Worm (Caenorhabditis elegans) whole organism, young adult: ENCODE results near the gene M116.5.
A peak's percentile ranks its signal among the peaks of the same experiment; 100 is the strongest.

ENCODE experiments used
- C17E4.6 ChIP-seq: fragments of 200-800 bp; sonication (Bioruptor generic); IDR thresholded peaks from 2 replicates; pipeline ENCODE4 v1.3.6; 2022; ENCODE audit warnings: missing genetic modification reagents, missing genetic modification characterization, missing compliant biosample characterization
- F33H1.4 ChIP-seq: fragments of 200-800 bp; sonication (Bioruptor generic); IDR thresholded peaks from 2 replicates; pipeline ENCODE4 v1.3.6; 2022; ENCODE audit warnings: missing genetic modification reagents, missing genetic modification characterization, missing compliant biosample characterization
- F37B4.10 ChIP-seq: fragments of 200-800 bp; sonication (Bioruptor generic); IDR thresholded peaks from 2 replicates; pipeline ENCODE4 v1.3.6; 2022; ENCODE audit warnings: missing genetic modification characterization, missing compliant biosample characterization
- F39B2.1 ChIP-seq: fragments of 200-800 bp; sonication (Bioruptor generic); IDR thresholded peaks from 2 replicates; pipeline ENCODE4 v1.3.6; 2022; ENCODE audit warnings: missing genetic modification reagents, missing genetic modification characterization, missing compliant biosample characterization
- F49E8.2 ChIP-seq: sonication (generic microtip); optimal IDR thresholded peaks from 3 replicates; lab custom pipeline; 2017; ENCODE audit warnings: missing genetic modification characterization, mild to moderate bottlenecking, missing compliant biosample characterization, antibody characterized with exemption, moderate library complexity; ENCODE audit not compliant: insufficient read depth
- F55B11.4 ChIP-seq: sonication (generic microtip); optimal IDR thresholded peaks from 2 replicates; lab custom pipeline; 2016; ENCODE audit warnings: missing compliant biosample characterization, missing genetic modification characterization, borderline replicate concordance; ENCODE audit not compliant: insufficient read depth
- F57A8.1 ChIP-seq: fragments of 200-800 bp; sonication (Bioruptor generic); optimal IDR thresholded peaks from 2 replicates; lab custom pipeline; 2018; ENCODE audit warnings: mild to moderate bottlenecking, missing genetic modification characterization, moderate library complexity, missing compliant biosample characterization
- F57C9.4 ChIP-seq: sonication (generic microtip); optimal IDR thresholded peaks from 2 replicates; lab custom pipeline; 2017; ENCODE audit warnings: mild to moderate bottlenecking, missing genetic modification characterization, missing compliant biosample characterization
- T07F8.4 ChIP-seq: sonication (generic microtip); optimal IDR thresholded peaks from 2 replicates; lab custom pipeline; 2016; ENCODE audit warnings: mild to moderate bottlenecking, missing genetic modification characterization, moderate library complexity, missing compliant biosample characterization
- T26A5.8 ChIP-seq: sonication (generic microtip); optimal IDR thresholded peaks from 2 replicates; lab custom pipeline; 2016; ENCODE audit warnings: missing genetic modification characterization, missing compliant biosample characterization
- Y53F4B.3 ChIP-seq: fragments of 200-800 bp; sonication (Bioruptor generic); IDR thresholded peaks from 2 replicates; pipeline ENCODE4 v1.3.6; 2022; ENCODE audit warnings: missing genetic modification reagents, missing genetic modification characterization, missing compliant biosample characterization
- Y56A3A.18 ChIP-seq: fragments of 200-800 bp; sonication (Bioruptor generic); IDR thresholded peaks from 2 replicates; pipeline ENCODE4 v1.3.6; 2022; ENCODE audit warnings: missing genetic modification reagents, missing genetic modification characterization, missing compliant biosample characterization
- Y79H2A.3 ChIP-seq: fragments of 200-800 bp; sonication (Bioruptor generic); conservative IDR thresholded peaks from 2 replicates; pipeline ENCODE4 v1.3.6; 2022; ENCODE audit warnings: missing genetic modification reagents, missing genetic modification characterization, missing compliant biosample characterization
- Y95B8A.8 ChIP-seq: fragments of 200-800 bp; sonication (Bioruptor generic); IDR thresholded peaks from 2 replicates; pipeline ENCODE4 v1.3.6; 2022; ENCODE audit warnings: missing genetic modification reagents, missing genetic modification characterization, missing compliant biosample characterization
- athp-1 ChIP-seq: sonication (generic microtip); optimal IDR thresholded peaks from 2 replicates; lab custom pipeline; 2017; ENCODE audit warnings: mild to moderate bottlenecking, missing genetic modification characterization, missing compliant biosample characterization
- attf-5 ChIP-seq: fragments of 200-800 bp; sonication (Bioruptor generic); optimal IDR thresholded peaks from 2 replicates; lab custom pipeline; 2018; ENCODE audit warnings: mild to moderate bottlenecking, missing genetic modification characterization, missing compliant biosample characterization
- bed-2 ChIP-seq: fragments of 200-800 bp; sonication (Bioruptor generic); IDR thresholded peaks from 2 replicates; pipeline ENCODE4 v1.3.6; 2022; ENCODE audit warnings: missing genetic modification reagents, missing genetic modification characterization, missing compliant biosample characterization
- cebp-1 ChIP-seq, 2 experiments: fragments of 200-800 bp in 1 of 2; sonication (Bioruptor generic) in 1 of 2; sonication (generic microtip) in 1 of 2; IDR thresholded peaks in 1 of 2; optimal IDR thresholded peaks in 1 of 2; 2 replicates each; pipeline versions ENCODE4 v1.3.6 to Lab custom; 2017 to 2022; ENCODE audit warnings: missing compliant biosample characterization in 2 of 2, missing genetic modification characterization in 2 of 2, mild to moderate bottlenecking in 1 of 2, missing genetic modification reagents in 1 of 2, moderate library complexity in 1 of 2
- ceh-100 ChIP-seq: fragments of 200-800 bp; sonication (Bioruptor generic); IDR thresholded peaks from 2 replicates; pipeline ENCODE4 v1.3.6; 2022; ENCODE audit warnings: missing genetic modification reagents, missing genetic modification characterization, missing compliant biosample characterization
- ceh-27 ChIP-seq: fragments of 200-800 bp; sonication (Bioruptor generic); optimal IDR thresholded peaks from 2 replicates; lab custom pipeline; 2018; ENCODE audit warnings: mild to moderate bottlenecking, missing genetic modification characterization, moderate library complexity, missing compliant biosample characterization
- ceh-58 ChIP-seq: fragments of 200-800 bp; sonication (Bioruptor generic); IDR thresholded peaks from 2 replicates; pipeline ENCODE4 v1.3.6; 2022; ENCODE audit warnings: missing genetic modification characterization, missing compliant biosample characterization
- ceh-79 ChIP-seq: sonication (generic microtip); optimal IDR thresholded peaks from 2 replicates; lab custom pipeline; 2017; ENCODE audit warnings: mild to moderate bottlenecking, missing genetic modification characterization, missing compliant biosample characterization
- ceh-91 ChIP-seq: fragments of 200-800 bp; sonication (Bioruptor generic); IDR thresholded peaks from 2 replicates; pipeline ENCODE4 v1.3.6; 2022; ENCODE audit warnings: missing genetic modification reagents, missing genetic modification characterization, missing compliant biosample characterization
- die-1 ChIP-seq: sonication (generic microtip); optimal IDR thresholded peaks from 2 replicates; lab custom pipeline; 2016; ENCODE audit warnings: missing genotype, mild to moderate bottlenecking, missing genetic modification characterization, missing compliant biosample characterization
- dox-1 ChIP-seq: fragments of 200-800 bp; sonication (Bioruptor generic); IDR thresholded peaks from 2 replicates; pipeline ENCODE4 v1.3.6; 2022; ENCODE audit warnings: missing genetic modification reagents, missing genetic modification characterization, missing compliant biosample characterization
- dpl-1 ChIP-seq: fragments of 150-350 bp; optimal IDR thresholded peaks from 2 replicates; lab custom pipeline; 2014; ENCODE audit warnings: missing biosample characterization, missing genetic modification reagents, missing genetic modification characterization
- ekl-4 ChIP-seq: fragments of 200-800 bp; sonication (Bioruptor generic); IDR thresholded peaks from 2 replicates; pipeline ENCODE4 v1.3.6; 2022; ENCODE audit warnings: missing genetic modification reagents, missing genetic modification characterization, missing compliant biosample characterization
- ets-4 ChIP-seq: fragments of 200-800 bp; sonication (Bioruptor generic); optimal IDR thresholded peaks from 2 replicates; lab custom pipeline; 2018; ENCODE audit warnings: mild to moderate bottlenecking, missing genetic modification characterization, missing compliant biosample characterization
- hlh-12 ChIP-seq: sonication (generic microtip); optimal IDR thresholded peaks from 2 replicates; lab custom pipeline; 2016; ENCODE audit warnings: missing genetic modification characterization, missing compliant biosample characterization
- hlh-26 ChIP-seq: fragments of 200-800 bp; sonication (Bioruptor generic); conservative IDR thresholded peaks from 2 replicates; pipeline ENCODE4 v1.3.6; 2022; ENCODE audit warnings: missing genetic modification reagents, missing genetic modification characterization, missing compliant biosample characterization
- hmg-1.2 ChIP-seq: fragments of 200-800 bp; sonication (Bioruptor generic); IDR thresholded peaks from 2 replicates; pipeline ENCODE4 v1.3.6; 2022; ENCODE audit warnings: missing genetic modification reagents, missing genetic modification characterization, missing compliant biosample characterization
- let-526 ChIP-seq: fragments of 200-800 bp; sonication (Bioruptor generic); IDR thresholded peaks from 2 replicates; pipeline ENCODE4 v1.3.6; 2022; ENCODE audit warnings: missing genetic modification reagents, missing genetic modification characterization, missing compliant biosample characterization
- lin-26 ChIP-seq: fragments of 200-800 bp; sonication (Bioruptor generic); IDR thresholded peaks from 2 replicates; pipeline ENCODE4 v1.3.6; 2022; ENCODE audit warnings: missing genetic modification reagents, missing genetic modification characterization, missing compliant biosample characterization
- lin-35 ChIP-seq, 3 experiments: fragments of 150-350 bp in 2 of 3; sonication (generic microtip) in 1 of 3; optimal IDR thresholded peaks; 2 replicates each; lab custom pipeline; 2014 to 2018; ENCODE audit warnings: missing biosample characterization in 3 of 3, missing genetic modification characterization in 3 of 3, missing genetic modification reagents in 3 of 3
- lsy-27 ChIP-seq: sonication (generic microtip); optimal IDR thresholded peaks from 2 replicates; lab custom pipeline; 2017; ENCODE audit warnings: missing genetic modification characterization, mild to moderate bottlenecking, missing compliant biosample characterization, antibody characterized with exemption, missing genotype, borderline replicate concordance; ENCODE audit not compliant: insufficient read depth
- mes-4 ChIP-seq: sonication (generic microtip); optimal IDR thresholded peaks from 2 replicates; lab custom pipeline; 2016; ENCODE audit warnings: missing genotype, missing genetic modification characterization, missing compliant biosample characterization
- nfya-2 ChIP-seq: fragments of 200-800 bp; sonication (Bioruptor generic); IDR thresholded peaks from 2 replicates; pipeline ENCODE4 v1.3.6; 2022; ENCODE audit warnings: missing genetic modification reagents, missing genetic modification characterization, missing compliant biosample characterization
- nhr-80 ChIP-seq: sonication (generic microtip); optimal IDR thresholded peaks from 2 replicates; lab custom pipeline; 2016; ENCODE audit warnings: missing genetic modification characterization, missing compliant biosample characterization
- pbrm-1 ChIP-seq: fragments of 200-800 bp; sonication (Bioruptor generic); IDR thresholded peaks from 2 replicates; pipeline ENCODE4 v1.3.6; 2022; ENCODE audit warnings: missing genetic modification reagents, missing genetic modification characterization, missing compliant biosample characterization
- snpc-1.1 ChIP-seq: sonication (generic microtip); optimal IDR thresholded peaks from 2 replicates; lab custom pipeline; 2017; ENCODE audit warnings: missing genetic modification characterization, mild to moderate bottlenecking, missing compliant biosample characterization, antibody characterized with exemption, moderate library complexity, missing genotype, missing genetic modification reagents; ENCODE audit not compliant: insufficient read depth
- snpc-1.3 ChIP-seq: sonication (generic microtip); optimal IDR thresholded peaks from 2 replicates; lab custom pipeline; 2017; ENCODE audit warnings: missing genetic modification characterization, mild to moderate bottlenecking, missing compliant biosample characterization, antibody characterized with exemption, moderate library complexity, missing genotype, missing genetic modification reagents; ENCODE audit not compliant: insufficient read depth
- snpc-4 ChIP-seq, 5 experiments: fragments of 150-350 bp in 1 of 5; sonication (generic microtip) in 4 of 5; optimal IDR thresholded peaks; 2 replicates each; lab custom pipeline; 2014 to 2018; ENCODE audit warnings: missing genetic modification characterization in 5 of 5, missing biosample characterization in 3 of 5, antibody characterized with exemption in 2 of 5, mild to moderate bottlenecking in 2 of 5, missing compliant biosample characterization in 2 of 5, missing genotype in 2 of 5, moderate library complexity in 2 of 5, missing genetic modification reagents in 1 of 5
- unc-130 ChIP-seq: sonication (generic microtip); optimal IDR thresholded peaks from 2 replicates; lab custom pipeline; 2016; ENCODE audit warnings: missing genetic modification reagents, missing genetic modification characterization, missing compliant biosample characterization
- xnd-1 ChIP-seq: sonication (generic microtip); optimal IDR thresholded peaks from 2 replicates; lab custom pipeline; 2016; ENCODE audit warnings: missing genotype, missing genetic modification reagents, missing genetic modification characterization, missing compliant biosample characterization
- zim-3 ChIP-seq: sonication (generic microtip); optimal IDR thresholded peaks from 2 replicates; lab custom pipeline; 2017; ENCODE audit warnings: mild to moderate bottlenecking, missing genetic modification characterization, moderate library complexity, missing compliant biosample characterization
- ztf-28 ChIP-seq: fragments of 200-800 bp; sonication (Bioruptor generic); IDR thresholded peaks from 2 replicates; pipeline ENCODE4 v1.3.6; 2022; ENCODE audit warnings: missing genetic modification reagents, missing genetic modification characterization, missing compliant biosample characterization

The M116.5 gene

ce11 chrIV:8375381-8375780, 45.5 kb downstream of the M116.5 start (continued):
- no peak for TF ChIP-seq hlh-26 (GFP tag; lab: Robert Waterston, UW)
- no peak for TF ChIP-seq let-526 (GFP tag; lab: Robert Waterston, UW)
- TF ChIP-seq ztf-28: no peak
- TF ChIP-seq F57A8.1 (GFP tag; lab: Kevin White, UChicago): no peak
- peak; percentile 66 for TF ChIP-seq ekl-4
- TF ChIP-seq ceh-79: peak; percentile 56
- TF ChIP-seq ceh-27 (GFP tag; lab: Kevin White, UChicago): peak; percentile 70
- no peak for TF ChIP-seq F39B2.1 (GFP tag; lab: Robert Waterston, UW)
- peak; percentile 57 for TF ChIP-seq F49E8.2
- 0 out of 2 replicates have a peak, but pooled peaks have one; percentile 9 for TF ChIP-seq cebp-1 (GFP tag; IDR thresholded peaks at IDR 0.05; lab: Robert Waterston, UW)
- peak; percentile 70 for TF ChIP-seq cebp-1 (tag; optimal IDR thresholded peaks at IDR 0.05; lab: Kevin White, UChicago)
- no peak for TF ChIP-seq ets-4 (GFP tag; lab: Kevin White, UChicago)
- peak; percentile 71 for TF ChIP-seq lsy-27 (tag; lab: Kevin White, UChicago)
- TF ChIP-seq T07F8.4 (tag; lab: Kevin White, UChicago): peak; percentile 76
- 0 out of 2 replicates have a peak, but pooled peaks have one; percentile 70 for TF ChIP-seq ceh-58 (GFP tag; lab: Robert Waterston, UW)
- no peak for TF ChIP-seq F37B4.10 (GFP tag; lab: Robert Waterston, UW)
- peak; percentile 22 for TF ChIP-seq hlh-12 (tag; lab: Kevin White, UChicago)
- TF ChIP-seq Y53F4B.3 (GFP tag; lab: Robert Waterston, UW): peak; percentile 20; the same call in 1 of the 2 replicates
- TF ChIP-seq F57C9.4 (tag; lab: Kevin White, UChicago): no peak
- peak; percentile 75 for TF ChIP-seq zim-3 (tag; lab: Kevin White, UChicago)
- peak; percentile 73 for TF ChIP-seq mes-4 (tag; lab: Kevin White, UChicago)
- TF ChIP-seq ceh-91: no peak
- peak; percentile 62; the same call in 1 of the 2 replicates for TF ChIP-seq pbrm-1 (GFP tag; lab: Robert Waterston, UW)
- peak in 1 of 3 experiments; percentile 61 for TF ChIP-seq lin-35 (GFP tag; optimal IDR thresholded peaks at IDR 0.05; lab: Kevin White, UChicago)
- no peak for TF ChIP-seq nfya-2 (GFP tag; lab: Robert Waterston, UW)
- TF ChIP-seq T26A5.8: no peak
- peak; percentile 85 for TF ChIP-seq unc-130
- TF ChIP-seq athp-1: peak; percentile 80
- TF ChIP-seq Y56A3A.18: 0 out of 2 replicates have a peak, but pooled peaks have one; percentile 35
- TF ChIP-seq snpc-1.1 (tag; lab: Kevin White, UChicago): peak; percentile 46
- TF ChIP-seq lin-26 (GFP tag; lab: Robert Waterston, UW): peak; percentile 84
- peak; percentile 86 for TF ChIP-seq snpc-4 (GFP tag; optimal IDR thresholded peaks at IDR 0.05; lab: Kevin White, UChicago)
- peak in 3 of 4 experiments; percentile 70 to 74 (median 71) for TF ChIP-seq snpc-4 (tag; optimal IDR thresholded peaks at IDR 0.05; lab: Kevin White, UChicago)
- no peak for TF ChIP-seq bed-2
- peak; percentile 59 for TF ChIP-seq F33H1.4 (GFP tag; lab: Robert Waterston, UW)
- peak; percentile 90 for TF ChIP-seq die-1 (tag; lab: Kevin White, UChicago)
- TF ChIP-seq attf-5 (GFP tag; lab: Kevin White, UChicago): peak; percentile 49
- peak; percentile 82 for TF ChIP-seq dox-1 (GFP tag; lab: Robert Waterston, UW)
- TF ChIP-seq Y79H2A.3: 0 out of 2 replicates have a peak, but pooled peaks have one; percentile 54
- no peak for TF ChIP-seq F55B11.4 (tag; lab: Kevin White, UChicago)
- peak; percentile 80 for TF ChIP-seq Y95B8A.8 (GFP tag; lab: Robert Waterston, UW)
- peak; percentile 84 for TF ChIP-seq snpc-1.3 (tag; lab: Kevin White, UChicago)
- no peak for TF ChIP-seq ceh-100 (GFP tag; lab: Robert Waterston, UW)
- TF ChIP-seq dpl-1 (GFP tag; lab: Kevin White, UChicago): no peak
- peak; percentile 63 for TF ChIP-seq hmg-1.2 (GFP tag; lab: Robert Waterston, UW)
- TF ChIP-seq xnd-1: no peak
- peak; percentile 43; the same call in 1 of the 2 replicates for TF ChIP-seq C17E4.6 (GFP tag; lab: Robert Waterston, UW)
- TF ChIP-seq nhr-80: peak; percentile 60
